Fruit fly (Drosophila melanogaster) whole organism, prepupa: Measurements from ENCODE around the gene sturkopf.

ENCODE experiments used
- Blimp-1 ChIP-seq: fragments of 200-800 bp; sonication (Bioruptor generic); optimal IDR thresholded peaks from 3 replicates; lab custom pipeline; 2017; ENCODE audit warnings: missing biosample characterization, missing genetic modification characterization, mild to moderate bottlenecking, moderate library complexity, missing genetic modification reagents
- CG10631 ChIP-seq: fragments of 200-800 bp; sonication (Bioruptor generic); optimal IDR thresholded peaks from 2 replicates; lab custom pipeline; 2016; ENCODE audit warnings: missing biosample characterization, missing genetic modification characterization
- CG11762 ChIP-seq: fragments of 200-800 bp; sonication (Bioruptor generic); optimal IDR thresholded peaks from 3 replicates; lab custom pipeline; 2016; ENCODE audit warnings: missing biosample characterization, missing genetic modification characterization; ENCODE audit not compliant: insufficient read depth
- CG11902 ChIP-seq: fragments of 200-800 bp; sonication (Bioruptor generic); optimal IDR thresholded peaks from 3 replicates; lab custom pipeline; 2016; ENCODE audit warnings: missing biosample characterization, missing genetic modification characterization
- CG15336 ChIP-seq: fragments of 200-800 bp; sonication (Bioruptor generic); IDR thresholded peaks from 2 replicates; pipeline ENCODE4 v1.3.6; 2022; ENCODE audit warnings: missing biosample characterization, missing genetic modification characterization
- CG1621 ChIP-seq: fragments of 200-800 bp; sonication (Bioruptor generic); optimal IDR thresholded peaks from 3 replicates; lab custom pipeline; 2018; ENCODE audit warnings: missing biosample characterization, mild to moderate bottlenecking, missing genetic modification characterization
- CG16779 ChIP-seq: fragments of 200-800 bp; sonication (Bioruptor generic); optimal IDR thresholded peaks from 3 replicates; lab custom pipeline; 2017; ENCODE audit warnings: missing biosample characterization, mild to moderate bottlenecking, missing genetic modification characterization
- CG3032 ChIP-seq: fragments of 200-800 bp; optimal IDR thresholded peaks from 2 replicates; lab custom pipeline; 2019; ENCODE audit warnings: missing biosample characterization, mild to moderate bottlenecking, missing genetic modification characterization, moderate library complexity
- CG31627 ChIP-seq: fragments of 200-800 bp; sonication (Bioruptor generic); optimal IDR thresholded peaks from 3 replicates; lab custom pipeline; 2016; ENCODE audit warnings: missing biosample characterization, missing genetic modification characterization
- CG32006 ChIP-seq: fragments of 200-800 bp; sonication (Bioruptor generic); optimal IDR thresholded peaks from 3 replicates; lab custom pipeline; 2017; ENCODE audit warnings: missing biosample characterization, mild to moderate bottlenecking, missing genetic modification characterization
- CG34406 ChIP-seq: fragments of 200-800 bp; sonication (Bioruptor generic); optimal IDR thresholded peaks from 3 replicates; lab custom pipeline; 2016; ENCODE audit warnings: missing biosample characterization, missing genetic modification characterization
- CG4318 ChIP-seq: fragments of 200-800 bp; sonication (Bioruptor generic); optimal IDR thresholded peaks from 3 replicates; lab custom pipeline; 2017; ENCODE audit warnings: missing biosample characterization, mild to moderate bottlenecking, missing genetic modification characterization
- CG6163 ChIP-seq: fragments of 200-800 bp; sonication (Bioruptor generic); IDR thresholded peaks from 3 replicates; pipeline ENCODE4 v1.3.6; 2022; ENCODE audit warnings: missing biosample characterization, missing genetic modification characterization
- CG6276 ChIP-seq: fragments of 200-800 bp; sonication (Bioruptor generic); optimal IDR thresholded peaks from 2 replicates; lab custom pipeline; 2017; ENCODE audit warnings: missing biosample characterization, mild to moderate bottlenecking, missing genetic modification characterization
- CG6792 ChIP-seq: fragments of 200-800 bp; sonication (Bioruptor generic); optimal IDR thresholded peaks from 3 replicates; lab custom pipeline; 2016; ENCODE audit warnings: missing biosample characterization, missing genetic modification characterization
- CG6808 ChIP-seq: fragments of 200-800 bp; sonication (Bioruptor generic); optimal IDR thresholded peaks from 3 replicates; lab custom pipeline; 2017; ENCODE audit warnings: missing biosample characterization, missing genetic modification characterization, mild to moderate bottlenecking, moderate library complexity, missing genetic modification reagents
- CG6854 ChIP-seq: fragments of 200-800 bp; sonication (Bioruptor generic); optimal IDR thresholded peaks from 2 replicates; lab custom pipeline; 2017; ENCODE audit warnings: missing biosample characterization, mild to moderate bottlenecking, missing genetic modification characterization
- CG7368 ChIP-seq: fragments of 200-800 bp; sonication (Bioruptor generic); optimal IDR thresholded peaks from 3 replicates; lab custom pipeline; 2016; ENCODE audit warnings: missing biosample characterization, missing genetic modification characterization
- CG8119 ChIP-seq: fragments of 200-800 bp; sonication (Bioruptor generic); IDR thresholded peaks from 3 replicates; pipeline ENCODE4 v1.3.6; 2022; ENCODE audit warnings: missing biosample characterization, missing genetic modification characterization
- CG8319 ChIP-seq: fragments of 200-800 bp; sonication (Bioruptor generic); optimal IDR thresholded peaks from 3 replicates; lab custom pipeline; 2016; ENCODE audit warnings: missing biosample characterization, missing genetic modification characterization
- CG8632 ChIP-seq: fragments of 200-800 bp; sonication (Bioruptor generic); optimal IDR thresholded peaks from 3 replicates; lab custom pipeline; 2016; ENCODE audit warnings: missing biosample characterization, missing genetic modification characterization
- CG9139 ChIP-seq: fragments of 200-800 bp; sonication (Bioruptor generic); optimal IDR thresholded peaks from 3 replicates; lab custom pipeline; 2017; ENCODE audit warnings: missing biosample characterization, mild to moderate bottlenecking, missing genetic modification characterization
- Eip75B ChIP-seq: fragments of 200-800 bp; sonication (Bioruptor generic); optimal IDR thresholded peaks from 3 replicates; lab custom pipeline; 2016; ENCODE audit warnings: missing biosample characterization, missing genetic modification characterization
- Eip78C ChIP-seq: fragments of 200-800 bp; sonication (Bioruptor generic); peaks from one replicate; lab custom pipeline; 2016; ENCODE audit warnings: missing biosample characterization, missing genetic modification characterization
- Ets21C ChIP-seq: fragments of 200-800 bp; sonication (Bioruptor generic); optimal IDR thresholded peaks from 3 replicates; lab custom pipeline; 2016; ENCODE audit warnings: missing biosample characterization, missing genetic modification characterization
- Ets96B ChIP-seq: fragments of 200-800 bp; optimal IDR thresholded peaks from 2 replicates; lab custom pipeline; 2019; ENCODE audit warnings: missing biosample characterization, mild to moderate bottlenecking, missing genetic modification characterization, moderate library complexity
- Gug ChIP-seq: fragments of 200-800 bp; sonication (Bioruptor generic); IDR thresholded peaks from 2 replicates; pipeline ENCODE4 v1.3.6; 2022; ENCODE audit warnings: missing biosample characterization, missing genetic modification characterization
- Hr38 ChIP-seq: sonication (Bioruptor generic); optimal IDR thresholded peaks from 2 replicates; lab custom pipeline; 2016; ENCODE audit warnings: missing biosample characterization, missing genetic modification characterization
- Hr39 ChIP-seq: fragments of 200-800 bp; sonication (Bioruptor generic); optimal IDR thresholded peaks from 2 replicates; lab custom pipeline; 2016; ENCODE audit warnings: missing biosample characterization, missing genetic modification characterization
- Lpt ChIP-seq: fragments of 200-800 bp; sonication (Bioruptor generic); optimal IDR thresholded peaks from 3 replicates; lab custom pipeline; 2016; ENCODE audit warnings: missing biosample characterization, missing genetic modification characterization
- OdsH ChIP-seq: fragments of 200-800 bp; sonication (Bioruptor generic); optimal IDR thresholded peaks from 3 replicates; lab custom pipeline; 2016; ENCODE audit warnings: missing biosample characterization, missing genetic modification characterization
- Sox14 ChIP-seq: fragments of 200-800 bp; sonication (Bioruptor generic); optimal IDR thresholded peaks from 3 replicates; lab custom pipeline; 2016; ENCODE audit warnings: missing biosample characterization, missing genetic modification characterization
- Sox15 ChIP-seq: fragments of 200-800 bp; sonication (Bioruptor generic); optimal IDR thresholded peaks from 3 replicates; lab custom pipeline; 2016; ENCODE audit warnings: missing biosample characterization, missing genetic modification characterization
- achi ChIP-seq: fragments of 200-800 bp; sonication (Bioruptor generic); optimal IDR thresholded peaks from 3 replicates; lab custom pipeline; 2016; ENCODE audit warnings: missing biosample characterization, missing genetic modification characterization
- acj6 ChIP-seq: fragments of 200-800 bp; sonication (Bioruptor generic); optimal IDR thresholded peaks from 3 replicates; lab custom pipeline; 2016; ENCODE audit warnings: missing biosample characterization, missing genetic modification characterization
- cyc ChIP-seq: fragments of 200-800 bp; sonication (Bioruptor generic); optimal IDR thresholded peaks from 3 replicates; lab custom pipeline; 2016; ENCODE audit warnings: missing biosample characterization, missing genetic modification characterization
- dac ChIP-seq: fragments of 200-800 bp; sonication (Bioruptor generic); optimal IDR thresholded peaks from 2 replicates; lab custom pipeline; 2017; ENCODE audit warnings: missing biosample characterization, mild to moderate bottlenecking, missing genetic modification characterization
- dsx ChIP-seq: fragments of 200-800 bp; optimal IDR thresholded peaks from 3 replicates; lab custom pipeline; 2019; ENCODE audit warnings: missing biosample characterization, mild to moderate bottlenecking, missing genetic modification characterization, moderate library complexity; ENCODE audit not compliant: poor library complexity, severe bottlenecking
- eg ChIP-seq: fragments of 200-800 bp; sonication (Bioruptor generic); IDR thresholded peaks from 3 replicates; pipeline ENCODE4 v1.3.6; 2022; ENCODE audit warnings: missing biosample characterization, missing genetic modification characterization
- esn ChIP-seq: fragments of 200-800 bp; sonication (Bioruptor generic); optimal IDR thresholded peaks from 2 replicates; lab custom pipeline; 2016; ENCODE audit warnings: missing biosample characterization, mild to moderate bottlenecking, missing genetic modification characterization, moderate library complexity
- fd59A ChIP-seq: fragments of 200-800 bp; sonication (Bioruptor generic); optimal IDR thresholded peaks from 2 replicates; lab custom pipeline; 2017; ENCODE audit warnings: missing biosample characterization, mild to moderate bottlenecking, missing genetic modification characterization, missing genetic modification reagents
- lz ChIP-seq: fragments of 200-800 bp; sonication (Bioruptor generic); optimal IDR thresholded peaks from 3 replicates; lab custom pipeline; 2016; ENCODE audit warnings: missing biosample characterization, missing genetic modification characterization
- net ChIP-seq: fragments of 200-800 bp; sonication (Bioruptor generic); optimal IDR thresholded peaks from 3 replicates; lab custom pipeline; 2016; ENCODE audit warnings: missing biosample characterization, missing genetic modification characterization
- pdm3 ChIP-seq: fragments of 200-800 bp; sonication (Bioruptor generic); optimal IDR thresholded peaks from 3 replicates; lab custom pipeline; 2016; ENCODE audit warnings: missing biosample characterization, missing genetic modification characterization
- salr ChIP-seq, 2 experiments: fragments of 200-800 bp; sonication (Bioruptor generic); optimal IDR thresholded peaks; 3 replicates each; lab custom pipeline; 2016 to 2018; ENCODE audit warnings: missing biosample characterization in 2 of 2, missing genetic modification characterization in 2 of 2, mild to moderate bottlenecking in 1 of 2
- spab ChIP-seq: fragments of 200-800 bp; sonication (Bioruptor generic); optimal IDR thresholded peaks from 2 replicates; lab custom pipeline; 2017; ENCODE audit warnings: missing biosample characterization, mild to moderate bottlenecking, missing genetic modification characterization, missing genetic modification reagents
- ss ChIP-seq, 2 experiments: fragments of 200-800 bp; sonication (Bioruptor generic); optimal IDR thresholded peaks; 2 replicates in 1 of 2; 3 replicates in 1 of 2; lab custom pipeline; 2017 to 2018; ENCODE audit warnings: mild to moderate bottlenecking in 2 of 2, missing biosample characterization in 2 of 2, missing genetic modification characterization in 2 of 2, moderate library complexity in 1 of 2
- svp ChIP-seq: fragments of 200-800 bp; sonication (Bioruptor generic); peaks from one replicate; lab custom pipeline; 2016; ENCODE audit warnings: missing biosample characterization, missing genetic modification characterization
- topi ChIP-seq: fragments of 200-800 bp; sonication (Bioruptor generic); optimal IDR thresholded peaks from 3 replicates; lab custom pipeline; 2016; ENCODE audit warnings: missing biosample characterization, missing genetic modification characterization
- vri ChIP-seq: fragments of 200-800 bp; sonication (Bioruptor generic); optimal IDR thresholded peaks from 3 replicates; lab custom pipeline; 2016; ENCODE audit warnings: missing biosample characterization, mild to moderate bottlenecking, missing genetic modification characterization

Gene sturkopf

DNA sequence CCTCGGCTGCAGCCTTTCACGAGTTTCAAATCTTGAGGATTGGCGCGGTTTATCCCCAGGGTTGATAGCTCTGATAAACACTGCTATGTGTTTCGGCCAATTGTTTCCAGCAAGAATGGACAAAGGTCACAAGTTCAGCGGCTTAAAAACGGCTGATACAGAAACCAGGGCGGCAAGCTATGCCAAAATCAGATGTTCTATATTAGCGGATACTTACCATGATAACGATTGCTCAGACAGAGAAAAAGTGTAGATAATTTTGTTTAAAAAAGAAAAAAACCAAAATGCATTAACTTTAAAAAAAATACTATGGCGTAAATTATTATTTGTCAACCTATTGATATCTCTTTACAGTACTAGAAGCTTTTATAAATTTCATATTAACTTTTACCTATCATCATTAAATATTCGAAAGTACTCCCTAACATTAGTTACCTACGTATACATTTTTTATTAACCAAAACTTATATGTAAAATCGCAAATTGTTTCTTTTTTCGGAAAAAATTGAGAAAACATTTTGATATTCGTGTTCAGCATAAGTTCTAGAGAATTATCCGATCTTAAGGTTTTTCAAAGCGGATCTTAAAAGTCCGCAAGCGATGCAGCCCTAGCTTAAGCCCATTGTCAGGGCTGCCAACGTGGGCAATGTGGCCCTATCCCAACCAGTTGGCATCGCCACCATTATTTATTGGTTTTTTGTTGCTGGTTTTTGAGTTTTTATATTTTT, at the start of gene sturkopf, which contains the start of gene Herc4:
Gene sturkopf (minus strand): TSS at position 339 of the 728 bp plus-strand sequence.
Gene Herc4 (plus strand): TSS at position 658 of the 728 bp plus-strand sequence.
- peak; percentile 59; the same call in 2 of the 3 replicates for TF ChIP-seq eg (GFP tag; lab: Robert Waterston, UW)
- peak; percentile 64 for TF ChIP-seq Lpt
- TF ChIP-seq CG11762 (GFP tag; lab: Kevin White, UChicago), result peak; percentile 57
- peak; percentile 45 for TF ChIP-seq Blimp-1 (GFP tag; lab: Kevin White, UChicago)
- TF ChIP-seq Hr39 (GFP tag; lab: Kevin White, UChicago), result peak; percentile 83
- no peak for TF ChIP-seq CG4318 (GFP tag; lab: Kevin White, UChicago)
- TF ChIP-seq CG1621, result peak; percentile 38
- TF ChIP-seq fd59A (GFP tag; lab: Kevin White, UChicago), result peak; percentile 71
- TF ChIP-seq topi (GFP tag; lab: Kevin White, UChicago), result peak; percentile 79
- TF ChIP-seq spab (GFP tag; lab: Kevin White, UChicago), result peak; percentile 21
- peak; percentile 97 for TF ChIP-seq svp (GFP tag; lab: Kevin White, UChicago)
- no peak for TF ChIP-seq Ets21C (GFP tag; lab: Kevin White, UChicago)
- peak; percentile 92 for TF ChIP-seq lz (GFP tag; lab: Kevin White, UChicago)
- peak; percentile 40 for TF ChIP-seq vri
- TF ChIP-seq CG6854 (GFP tag; lab: Kevin White, UChicago), result peak; percentile 45
- TF ChIP-seq CG6163 (GFP tag; lab: Robert Waterston, UW), result peak; percentile 84
- TF ChIP-seq CG6808 (GFP tag; lab: Kevin White, UChicago), result no peak
- peak; percentile 55 for TF ChIP-seq CG8319
- peak; percentile 41 for TF ChIP-seq CG11902 (GFP tag; lab: Kevin White, UChicago)
- peak; percentile 40 to 75 for TF ChIP-seq ss (GFP tag; optimal IDR thresholded peaks at IDR 0.05; lab: Kevin White, UChicago)
- no peak for TF ChIP-seq Eip75B (GFP tag; lab: Kevin White, UChicago)
- peak; percentile 76 for TF ChIP-seq OdsH (GFP tag; lab: Kevin White, UChicago)
- TF ChIP-seq CG6792 (GFP tag; lab: Kevin White, UChicago), result peak; percentile 85
- TF ChIP-seq Sox15, result peak; percentile 76
- TF ChIP-seq salr (GFP tag; optimal IDR thresholded peaks at IDR 0.05; lab: Kevin White, UChicago), result peak in 1 of 2 experiments; percentile 41
- TF ChIP-seq CG10631, result peak; percentile 96
- TF ChIP-seq Gug (GFP tag; lab: Robert Waterston, UW), result peak; percentile 34; the same call in 1 of the 2 replicates
- no peak; the same call in none of the 2 replicates for TF ChIP-seq CG15336 (GFP tag; lab: Robert Waterston, UW)
- TF ChIP-seq CG32006 (GFP tag; lab: Kevin White, UChicago), result peak; percentile 87
- peak; percentile 68 for TF ChIP-seq achi
- TF ChIP-seq CG8119 (GFP tag; lab: Robert Waterston, UW), result peak; percentile 45
- TF ChIP-seq esn (GFP tag; lab: Kevin White, UChicago), result peak; percentile 93
- TF ChIP-seq CG9139, result no peak
- TF ChIP-seq dac (GFP tag; lab: Kevin White, UChicago), result no peak
- TF ChIP-seq acj6 (GFP tag; lab: Kevin White, UChicago), result peak; percentile 82
- TF ChIP-seq CG34406, result peak; percentile 70
- TF ChIP-seq net, result peak; percentile 75
- TF ChIP-seq CG16779 (tag; lab: Kevin White, UChicago), result no peak
- TF ChIP-seq cyc (GFP tag; lab: Kevin White, UChicago), result peak; percentile 60
- TF ChIP-seq Hr38 (GFP tag; lab: Kevin White, UChicago), result no peak
- no peak for TF ChIP-seq CG7368 (GFP tag; lab: Kevin White, UChicago)
- peak; percentile 81 for TF ChIP-seq pdm3 (GFP tag; lab: Kevin White, UChicago)
- peak; percentile 85 for TF ChIP-seq CG31627
- TF ChIP-seq dsx, result peak; percentile 48
- peak; percentile 54 for TF ChIP-seq Ets96B (tag; lab: Kevin White, UChicago)
- TF ChIP-seq CG3032 (tag; lab: Kevin White, UChicago), result peak; percentile 83
- TF ChIP-seq CG8632 (GFP tag; lab: Kevin White, UChicago), result peak; percentile 78
- TF ChIP-seq Sox14, result peak; percentile 88
- TF ChIP-seq CG6276 (GFP tag; lab: Kevin White, UChicago), result no peak
- TF ChIP-seq Eip78C (GFP tag; lab: Kevin White, UChicago), result peak; percentile 93
